Worm (Caenorhabditis elegans) whole organism, L1 larva: ENCODE data around the gene bre-3.

Source experiments
- ama-1 ChIP-seq: fragments of 150-350 bp; optimal IDR thresholded peaks from 2 replicates; lab custom pipeline; 2014
- blmp-1 ChIP-seq: fragments of 150-350 bp; optimal IDR thresholded peaks from 2 replicates; lab custom pipeline; 2014; ENCODE audit warnings: missing biosample characterization, missing genetic modification characterization
- fkh-10 ChIP-seq: sonication (generic microtip); optimal IDR thresholded peaks from 2 replicates; lab custom pipeline; 2017; ENCODE audit warnings: missing biosample characterization, missing genetic modification reagents, missing genetic modification characterization
- fos-1 ChIP-seq: fragments of 150-350 bp; optimal IDR thresholded peaks from 2 replicates; lab custom pipeline; 2014; ENCODE audit warnings: missing biosample characterization, missing genetic modification characterization
- lin-13 ChIP-seq: fragments of 150-350 bp; optimal IDR thresholded peaks from 2 replicates; lab custom pipeline; 2014; ENCODE audit warnings: missing biosample characterization, missing genetic modification reagents, missing genetic modification characterization
- lir-3 ChIP-seq: sonication (generic microtip); optimal IDR thresholded peaks from 2 replicates; lab custom pipeline; 2016; ENCODE audit warnings: mild to moderate bottlenecking, missing genetic modification characterization, moderate library complexity, missing compliant biosample characterization; ENCODE audit not compliant: poor library complexity
- nhr-11 ChIP-seq: fragments of 150-350 bp; optimal IDR thresholded peaks from 2 replicates; lab custom pipeline; 2014; ENCODE audit warnings: missing biosample characterization, missing genetic modification characterization
- nhr-76 ChIP-seq: sonication (generic microtip); optimal IDR thresholded peaks from 2 replicates; lab custom pipeline; 2017; ENCODE audit warnings: missing biosample characterization, missing genetic modification characterization
- nhr-85 ChIP-seq: sonication (generic microtip); peaks from one replicate; lab custom pipeline; 2016; ENCODE audit warnings: missing genetic modification characterization, inconsistent platforms, missing compliant biosample characterization
- nhr-90 ChIP-seq: sonication (generic microtip); optimal IDR thresholded peaks from 2 replicates; lab custom pipeline; 2016; ENCODE audit warnings: mild to moderate bottlenecking, missing genetic modification characterization, missing compliant biosample characterization; ENCODE audit not compliant: poor library complexity
- pag-3 ChIP-seq: sonication (generic microtip); optimal IDR thresholded peaks from 2 replicates; lab custom pipeline; 2017; ENCODE audit warnings: missing genetic modification characterization, mild to moderate bottlenecking, missing compliant biosample characterization, antibody characterized with exemption, borderline replicate concordance; ENCODE audit not compliant: insufficient read depth
- unc-130 ChIP-seq: fragments of 150-350 bp; optimal IDR thresholded peaks from 2 replicates; lab custom pipeline; 2017; ENCODE audit warnings: missing biosample characterization, missing genetic modification characterization, inconsistent platforms
- unc-62 ChIP-seq: fragments of 150-350 bp; optimal IDR thresholded peaks from 2 replicates; lab custom pipeline; 2014; ENCODE audit warnings: missing biosample characterization, missing genetic modification reagents, missing genetic modification characterization
- ztf-11 ChIP-seq, 2 experiments: sonication (generic microtip); optimal IDR thresholded peaks; 2 replicates each; lab custom pipeline; 2016 to 2017; ENCODE audit warnings: missing genetic modification characterization in 2 of 2, missing biosample characterization in 1 of 2, missing compliant biosample characterization in 1 of 2

ce11 chrIII:9504347-9504746 is 19.1 kb upstream of the bre-3 start:
- TF ChIP-seq unc-62 (no peak), fos-1 (tag; lab: Kevin White, UChicago) (no peak), pag-3 (tag; lab: Kevin White, UChicago) (no peak), nhr-76 (tag; lab: Kevin White, UChicago) (no peak), nhr-90 (no peak), ama-1 (lab: Kevin White, UChicago) (no peak), blmp-1 (tag; lab: Kevin White, UChicago) (no peak), nhr-85 (tag; lab: Kevin White, UChicago) (no peak), lin-13 (GFP tag; lab: Kevin White, UChicago) (no peak), unc-130 (no peak), lir-3 (tag; lab: Kevin White, UChicago) (no peak), ztf-11 (tag; optimal IDR thresholded peaks at IDR 0.05; lab: Kevin White, UChicago) (no peak), fkh-10 (GFP tag; lab: Kevin White, UChicago) (no peak), nhr-11 (no peak)
